Worm (Caenorhabditis elegans): ENCODE measurements around the gene cpb-2.

DNA sequence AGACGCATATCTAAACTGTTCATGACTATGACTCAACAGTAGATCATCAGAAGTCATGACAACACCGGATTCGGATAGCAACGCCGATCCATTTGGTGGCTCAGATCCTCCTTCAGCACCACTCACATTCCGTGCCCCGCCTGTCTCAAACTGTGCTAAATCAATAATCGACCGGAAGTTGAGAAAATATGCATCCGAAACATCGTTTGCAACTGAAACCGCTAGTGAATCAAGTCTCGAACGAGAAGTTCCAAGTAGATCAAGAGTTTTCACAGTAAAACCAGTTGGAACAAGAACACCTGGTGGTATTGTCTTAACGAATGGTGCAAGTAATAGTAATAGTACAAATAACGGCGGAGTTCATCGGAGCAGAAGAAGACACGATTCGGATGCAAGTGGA is 45.5 kb upstream of the cpb-2 start:
- TF ChIP-seq unc-62 (GFP tag; optimal IDR thresholded peaks at IDR 0.05) (no peak), skn-1 (tag; optimal IDR thresholded peaks at IDR 0.05) (no peak), snpc-4 (tag; optimal IDR thresholded peaks at IDR 0.05) (no peak), R02D3.7 (tag; optimal IDR thresholded peaks at IDR 0.05) (no peak), nhr-12 (tag; optimal IDR thresholded peaks at IDR 0.05) (no peak), fos-1 (tag; optimal IDR thresholded peaks at IDR 0.05) (no peak), nhr-6 (tag; optimal IDR thresholded peaks at IDR 0.05) (no peak), mdl-1 (tag; optimal IDR thresholded peaks at IDR 0.05) (no peak), nhr-10 (tag; optimal IDR thresholded peaks at IDR 0.05) (no peak), ama-1 (optimal IDR thresholded peaks at IDR 0.05) (no peak), ceh-82 (tag; optimal IDR thresholded peaks at IDR 0.05) (no peak), lin-39 (tag; optimal IDR thresholded peaks at IDR 0.05) (no peak)
